Fruit fly (Drosophila melanogaster): ENCODE measurements around the gene Spn.

Gene Spn

dm6 chr3L:2584119-2584805 lies 30.2 kb upstream of the Spn start (continued):
- TF ChIP-seq CG4707 (GFP tag; optimal IDR thresholded peaks at IDR 0.05) = peak; percentile 55
- peak; percentile 90 for TF ChIP-seq CG7839 (tag; optimal IDR thresholded peaks at IDR 0.05)
- no peak for TF ChIP-seq CG11085 (GFP tag; IDR thresholded peaks at IDR 0.05)
- TF ChIP-seq CG17912 (GFP tag; optimal IDR thresholded peaks at IDR 0.05) = no peak
- TF ChIP-seq MBD-R2 (GFP tag; IDR thresholded peaks at IDR 0.05) = no peak
- peak; percentile 44 for TF ChIP-seq NC2α (GFP tag; optimal IDR thresholded peaks at IDR 0.05)
- TF ChIP-seq Rfx (GFP tag; IDR thresholded peaks at IDR 0.05) = peak; percentile 60; the same call in 1 of the 2 replicates
- peak in 1 of 2 experiments; percentile 95 for TF ChIP-seq eve (GFP tag; optimal IDR thresholded peaks at IDR 0.05)
- peak; percentile 40; the same call in 1 of the 2 replicates for TF ChIP-seq vvl (GFP tag; IDR thresholded peaks at IDR 0.05)
- TF ChIP-seq CG2120 (GFP tag; optimal IDR thresholded peaks at IDR 0.05) = peak; percentile 87
- peak; percentile 36; the same call in 1 of the 2 replicates for TF ChIP-seq bbx (GFP tag; IDR thresholded peaks at IDR 0.05; ENCODE audit: partially characterized antibody)
- TF ChIP-seq Dp (GFP tag; optimal IDR thresholded peaks at IDR 0.05) = no peak
- TF ChIP-seq gcm2 (GFP tag; optimal IDR thresholded peaks at IDR 0.05) = no peak
- peak; percentile 74 for TF ChIP-seq CG14441 (GFP tag; IDR thresholded peaks at IDR 0.05)
- TF ChIP-seq Mad (GFP tag; optimal IDR thresholded peaks at IDR 0.05) = peak; percentile 58
- TF ChIP-seq dysf (GFP tag; IDR thresholded peaks at IDR 0.05) = peak; percentile 88
- peak; percentile 58 for TF ChIP-seq CG15073 (GFP tag; optimal IDR thresholded peaks at IDR 0.05)
- TF ChIP-seq CG3838 (GFP tag; optimal IDR thresholded peaks at IDR 0.05) = peak; percentile 40
- TF ChIP-seq CG9817 (tag; optimal IDR thresholded peaks at IDR 0.05) = peak; percentile 70
- TF ChIP-seq caup (GFP tag; optimal IDR thresholded peaks at IDR 0.05; ENCODE audit: severe bottlenecking) = peak; percentile 76
- TF ChIP-seq Optix (GFP tag; IDR thresholded peaks at IDR 0.05) = peak; percentile 52; the same call in 1 of the 3 replicates
- TF ChIP-seq grau (tag; optimal IDR thresholded peaks at IDR 0.05) = peak; percentile 84
- TF ChIP-seq sr (GFP tag; IDR thresholded peaks at IDR 0.05) = peak; percentile 44; the same call in 2 of the 3 replicates
- TF ChIP-seq ham (GFP tag; IDR thresholded peaks at IDR 0.05) = no peak
- peak in 1 of 2 experiments; percentile 31 for TF ChIP-seq crp (GFP tag; optimal IDR thresholded peaks at IDR 0.05)
- TF ChIP-seq tll (GFP tag; optimal IDR thresholded peaks at IDR 0.05) = no peak
- peak; percentile 56 for TF ChIP-seq CG2202 (tag; optimal IDR thresholded peaks at IDR 0.05)
- peak; percentile 50 for TF ChIP-seq CG13894 (tag; optimal IDR thresholded peaks at IDR 0.05)
- TF ChIP-seq nmo (GFP tag; optimal IDR thresholded peaks at IDR 0.05) = peak; percentile 90
- TF ChIP-seq twi (tag; optimal IDR thresholded peaks at IDR 0.05) = peak; percentile 53
- TF ChIP-seq Vsx1 (GFP tag; optimal IDR thresholded peaks at IDR 0.05) = peak; percentile 68
- no peak for TF ChIP-seq otp (GFP tag; IDR thresholded peaks at IDR 0.05)
- peak; percentile 92 for TF ChIP-seq Sox100B (GFP tag; optimal IDR thresholded peaks at IDR 0.05)
- TF ChIP-seq pum (GFP tag; optimal IDR thresholded peaks at IDR 0.05) = peak; percentile 69
- TF ChIP-seq Mes4 (GFP tag; optimal IDR thresholded peaks at IDR 0.05) = peak; percentile 77
- TF ChIP-seq BtbVII (GFP tag; optimal IDR thresholded peaks at IDR 0.05) = peak; percentile 89
- peak; percentile 14 for TF ChIP-seq CG9797 (GFP tag; optimal IDR thresholded peaks at IDR 0.05)
- peak; percentile 35 for TF ChIP-seq CG4404 (GFP tag; IDR thresholded peaks at IDR 0.05)
- peak; percentile 73 for TF ChIP-seq E2f1 (GFP tag; IDR thresholded peaks at IDR 0.05)
- TF ChIP-seq schlank (tag; optimal IDR thresholded peaks at IDR 0.05) = peak; percentile 20
- no peak for TF ChIP-seq D (optimal IDR thresholded peaks at IDR 0.05)
- TF ChIP-seq D (GFP tag; optimal IDR thresholded peaks at IDR 0.05) = peak; percentile 3
- TF ChIP-seq bigmax (GFP tag; optimal IDR thresholded peaks at IDR 0.05) = no peak
- TF ChIP-seq CG8290 (GFP tag; optimal IDR thresholded peaks at IDR 0.05) = peak; percentile 25
- peak in 1 of 2 experiments; percentile 60 for TF ChIP-seq CG8290 (tag; optimal IDR thresholded peaks at IDR 0.05)
- peak; percentile 59; the same call in 2 of the 4 replicates for TF ChIP-seq Gug (GFP tag; IDR thresholded peaks at IDR 0.05)
- peak; percentile 83 for TF ChIP-seq CG17829 (tag; optimal IDR thresholded peaks at IDR 0.05)
- TF ChIP-seq CG6175 (GFP tag; IDR thresholded peaks at IDR 0.05) = 0 out of 3 replicates have a peak, but pooled peaks have one; percentile 39
- TF ChIP-seq Opbp (GFP tag; IDR thresholded peaks at IDR 0.05; ENCODE audit: partially characterized antibody) = peak; percentile 45; the same call in 1 of the 3 replicates
